Worm (Caenorhabditis elegans): Measurements from ENCODE around the gene F07A11.1.

- TF ChIP-seq nhr-25 (tag; optimal IDR thresholded peaks at IDR 0.05): no peak
- no peak for TF ChIP-seq unc-39 (tag; optimal IDR thresholded peaks at IDR 0.05)
- TF ChIP-seq egl-27 (tag; optimal IDR thresholded peaks at IDR 0.05): no peak
- TF ChIP-seq zag-1 (tag; optimal IDR thresholded peaks at IDR 0.05): no peak
- TF ChIP-seq nhr-28 (tag; optimal IDR thresholded peaks at IDR 0.05): no peak
These were observed 36.3 kb downstream of the F07A11.1 start, which contains the start of gene F54D5.24 for ce11 chrII:11555634-11556033.

Data from whole organism, L3 larva.